Fruit fly (Drosophila melanogaster): ENCODE measurements around the gene Ufsp2.

DNA sequence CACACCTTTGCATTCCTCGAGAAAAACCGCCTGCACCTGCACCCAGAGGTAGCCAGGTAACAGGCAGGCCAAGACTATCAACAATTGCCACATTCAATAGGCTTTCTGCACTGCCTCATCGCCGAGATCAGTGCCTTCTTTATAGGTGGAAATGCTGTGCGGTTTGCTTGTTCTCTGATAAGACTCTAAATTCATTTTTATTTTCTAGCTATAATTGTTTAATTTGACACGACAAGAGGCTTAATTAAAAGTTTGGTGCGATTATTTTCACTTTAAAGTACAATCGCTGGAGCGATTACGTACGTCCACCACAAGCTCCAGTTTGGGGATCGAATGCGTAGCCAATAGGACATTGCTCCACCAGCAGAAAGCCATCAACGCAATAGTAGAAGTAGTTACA lies 49.0 kb upstream of the Ufsp2 start, which contains the start of gene CG42729:
- no peak for TF ChIP-seq CTCF (optimal IDR thresholded peaks at IDR 0.05)
- no peak for TF ChIP-seq CG8478 (optimal IDR thresholded peaks at IDR 0.05)

Measured in S2 (cell line).